Worm (Caenorhabditis elegans): ENCODE measurements around the gene B0507.6.
"Not testable (repeated sequence)": the region's sequence is repeated elsewhere in the genome, so short reads cannot be mapped to it uniquely, and the experiment has no call there.

The B0507.6 gene

DNA sequence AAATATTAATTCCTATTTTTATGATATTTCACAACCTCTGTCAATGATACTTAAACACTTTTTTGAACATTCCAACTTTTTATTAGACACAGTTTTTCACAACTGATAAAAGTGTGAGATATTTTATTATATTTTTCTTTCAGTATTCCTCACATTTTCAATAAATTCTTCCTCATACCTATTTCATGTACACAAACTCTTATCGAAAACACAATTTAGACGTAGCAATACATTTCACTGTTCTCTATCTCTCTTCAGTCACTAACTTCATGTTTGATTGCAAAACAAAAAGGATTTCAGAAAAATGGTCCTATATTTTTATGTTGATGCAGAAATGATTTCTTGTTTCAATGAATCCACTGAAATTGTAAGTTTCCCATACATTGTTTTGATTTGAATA is at the start of gene B0507.6:
Gene B0507.6, plus strand, starts transcription at position 301 of the 400 bp plus-strand sequence.
- no peak for TF ChIP-seq unc-62 (GFP tag; optimal IDR thresholded peaks at IDR 0.05)

DNA sequence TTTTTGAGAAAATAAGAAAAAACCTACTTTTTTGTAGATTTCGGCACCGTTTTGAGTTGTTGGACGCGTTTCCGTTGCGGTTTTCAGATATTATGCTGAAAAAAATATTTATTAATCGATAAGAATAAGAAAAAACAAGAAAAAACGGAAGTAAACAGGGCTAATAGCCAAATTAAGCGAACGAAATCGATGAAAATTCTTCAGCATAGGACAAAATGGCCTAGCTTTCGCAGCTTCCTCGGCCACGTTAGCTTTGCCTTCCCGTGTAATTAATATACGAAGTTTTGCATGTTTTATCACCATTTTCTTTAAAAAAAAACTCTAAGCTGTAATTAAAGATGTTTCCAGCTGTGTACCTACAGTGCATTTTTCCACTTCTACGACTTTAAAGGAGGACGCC is 49.7 kb upstream of the B0507.6 start, which contains the start of gene ZC190.10:
Gene ZC190.10, minus strand, starts transcription at position 101 of the 400 bp plus-strand sequence.
- TF ChIP-seq unc-62 (GFP tag; optimal IDR thresholded peaks at IDR 0.05) = not testable (repeated sequence)

DNA sequence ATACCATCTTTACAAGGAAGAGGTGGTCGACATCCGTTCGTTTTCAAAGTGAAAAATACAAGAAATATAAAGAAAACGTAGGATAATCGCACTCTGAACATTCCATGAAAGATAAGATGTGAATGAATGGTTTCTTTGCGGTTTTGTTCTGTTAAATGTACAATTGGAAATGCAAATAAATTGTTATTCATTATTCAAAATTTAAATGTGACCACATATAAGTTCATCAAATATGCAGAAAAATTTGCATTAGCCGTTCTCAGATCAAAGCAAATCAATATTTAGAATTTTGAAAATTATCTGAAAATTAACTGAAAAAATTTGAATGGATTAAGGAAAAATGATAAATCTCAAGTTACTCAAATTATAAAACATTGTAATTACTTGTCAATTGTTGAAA is 34.0 kb upstream of the B0507.6 start, which contains the start of gene ZC178.2:
Gene ZC178.2, minus strand, starts transcription at position 101 of the 400 bp plus-strand sequence.
- TF ChIP-seq unc-62 (GFP tag; optimal IDR thresholded peaks at IDR 0.05) = no peak

DNA sequence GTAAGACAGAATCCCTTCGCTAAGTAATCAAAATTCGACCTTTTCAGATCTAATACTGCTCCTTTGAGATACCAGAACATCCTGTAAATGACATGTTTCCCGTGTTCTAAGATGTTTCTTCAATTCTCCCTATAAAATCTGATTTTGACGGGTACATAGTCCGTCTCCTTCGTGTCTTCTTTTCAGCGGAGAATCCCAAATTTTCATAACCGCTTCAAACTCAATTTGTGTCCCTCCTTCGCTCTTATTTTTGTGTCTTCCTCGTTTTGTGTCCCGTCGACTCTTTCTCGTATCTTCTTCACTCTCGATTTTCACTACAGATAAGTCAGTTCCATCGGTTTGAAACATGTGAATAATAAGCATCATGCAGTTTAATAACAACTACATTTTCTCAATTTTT is 29.8 kb upstream of the B0507.6 start, which contains the start of gene glr-5:
Gene glr-5, plus strand, starts transcription at position 321 of the 400 bp plus-strand sequence.
- TF ChIP-seq unc-62 (GFP tag; optimal IDR thresholded peaks at IDR 0.05) = no peak

DNA sequence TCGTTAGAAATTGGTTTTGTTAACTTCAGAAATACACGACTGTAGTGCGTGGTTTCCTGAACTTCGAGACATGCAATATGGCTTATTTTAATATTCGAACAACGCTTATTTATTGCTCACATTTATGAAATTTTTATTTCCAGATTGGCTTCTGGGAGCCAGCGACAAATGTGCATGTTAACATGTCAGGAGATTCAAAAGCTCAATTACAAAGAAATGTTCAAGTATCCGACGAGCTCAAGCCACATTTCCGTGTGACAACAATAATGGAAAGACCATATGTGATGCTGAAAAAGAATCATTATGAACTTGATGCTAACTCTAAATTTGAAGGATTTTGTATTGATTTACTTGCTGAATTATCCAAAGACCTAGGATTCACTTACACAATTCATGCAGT is 27.6 kb upstream of the B0507.6 start:
- TF ChIP-seq unc-62 (GFP tag; optimal IDR thresholded peaks at IDR 0.05) = no peak

DNA sequence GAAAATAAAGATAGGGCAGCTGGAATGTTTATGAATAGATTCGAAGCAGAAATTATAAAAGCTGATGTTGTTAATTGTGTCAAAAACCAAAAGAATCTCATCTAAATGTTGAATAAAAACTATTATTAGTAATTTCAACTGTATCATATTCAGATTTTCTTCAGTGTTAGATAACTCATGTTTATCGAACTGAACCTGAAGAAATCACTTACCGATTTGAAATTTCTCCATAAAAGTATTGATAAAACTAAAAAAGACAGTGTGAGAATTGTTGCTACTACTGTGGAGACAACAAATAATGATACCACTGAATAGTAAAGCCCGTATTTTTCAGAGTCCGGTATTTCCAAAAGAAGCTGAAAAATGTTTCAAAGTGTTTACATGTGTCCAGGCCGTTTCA is 23.8 kb upstream of the B0507.6 start, which contains the start of gene ZC196.8:
Gene ZC196.8, minus strand, starts transcription at position 101 of the 400 bp plus-strand sequence.
- TF ChIP-seq unc-62 (GFP tag; optimal IDR thresholded peaks at IDR 0.05) = not testable (repeated sequence)

DNA sequence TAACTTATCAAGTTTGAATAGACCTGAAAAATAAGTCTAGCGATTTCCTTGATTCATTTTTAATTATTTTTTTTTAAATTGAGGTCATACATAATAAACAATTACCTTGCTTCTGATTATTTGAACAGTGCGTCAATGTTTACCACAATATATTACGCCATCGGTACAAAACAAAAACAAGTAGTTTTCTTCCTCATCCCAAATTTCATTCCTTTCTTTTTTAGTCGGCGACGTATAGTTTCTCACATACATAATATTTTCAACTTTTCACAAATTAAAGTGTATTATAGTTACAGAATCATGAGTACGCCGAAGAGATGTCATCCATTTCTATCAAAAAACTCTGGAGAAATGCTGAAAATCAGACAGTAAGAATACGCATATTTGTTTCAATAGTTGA is 19.7 kb upstream of the B0507.6 start, which contains the start of gene droe-8:
Gene droe-8, plus strand, starts transcription at position 301 of the 400 bp plus-strand sequence.
- not testable (repeated sequence) for TF ChIP-seq unc-62 (GFP tag; optimal IDR thresholded peaks at IDR 0.05)

DNA sequence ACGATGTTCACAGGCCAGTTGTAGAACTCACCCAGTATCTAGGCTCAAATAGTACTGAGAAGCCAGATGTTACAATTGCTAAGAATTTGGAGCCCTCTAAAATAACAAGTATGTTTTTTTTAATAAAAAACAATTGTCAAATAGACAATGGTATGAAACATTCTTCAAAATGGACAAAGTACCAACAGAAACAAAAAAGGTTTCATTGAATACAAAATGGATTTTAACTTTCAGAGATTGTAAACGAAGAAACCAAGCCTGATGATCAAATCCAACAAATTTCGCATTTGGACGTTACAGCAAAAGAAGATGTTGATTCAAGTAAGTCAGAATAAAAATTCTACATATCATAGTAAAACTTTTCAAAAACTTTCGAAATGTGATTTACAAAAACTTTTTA is 18.9 kb upstream of the B0507.6 start, which contains the start of gene ZC196.9:
Gene ZC196.9, minus strand, starts transcription at position 101 of the 400 bp plus-strand sequence.
- TF ChIP-seq unc-62 (GFP tag; optimal IDR thresholded peaks at IDR 0.05) = no peak

DNA sequence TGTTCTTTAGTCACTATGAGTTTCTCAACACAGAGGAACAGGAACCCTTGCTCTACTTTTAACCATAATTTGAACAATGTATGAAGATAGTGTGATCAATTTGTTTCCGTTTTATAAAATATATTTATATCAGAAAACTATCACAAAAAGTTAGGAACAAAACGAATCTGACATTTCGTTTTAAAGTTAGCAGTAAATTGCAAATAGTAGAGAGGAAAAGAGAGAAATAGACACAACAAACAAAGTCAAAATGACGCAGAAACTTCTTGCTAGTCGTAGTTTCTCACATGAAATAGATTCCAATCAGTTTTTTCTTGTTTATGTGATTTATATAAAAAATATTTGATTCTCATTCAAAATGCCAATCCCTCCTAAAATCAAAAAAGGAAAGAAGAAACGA is 16.9 kb upstream of the B0507.6 start, which contains the start of gene ZC196.5:
Gene ZC196.5, plus strand, starts transcription at position 301 of the 400 bp plus-strand sequence.
- no peak for TF ChIP-seq unc-62 (GFP tag; optimal IDR thresholded peaks at IDR 0.05)

DNA sequence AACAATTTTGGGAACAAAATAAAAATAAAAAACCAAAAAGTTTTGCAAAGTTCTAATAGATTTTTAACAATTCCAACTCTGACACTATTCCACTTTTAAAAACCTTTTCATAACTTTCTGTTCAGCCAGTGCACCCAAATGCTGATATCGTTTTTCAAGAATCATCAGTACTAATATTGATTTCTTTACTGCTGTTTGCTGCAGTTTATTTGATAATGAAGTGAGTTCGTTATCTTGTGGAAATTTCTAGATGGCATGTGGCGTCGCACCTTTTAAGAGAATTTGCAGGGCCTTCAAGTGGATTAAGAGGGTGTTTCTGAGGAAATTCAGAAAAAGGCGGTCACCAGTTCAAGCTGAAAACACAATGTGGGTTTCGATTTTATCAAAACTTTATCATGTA is 15.0 kb upstream of the B0507.6 start:
- no peak for TF ChIP-seq unc-62 (GFP tag; optimal IDR thresholded peaks at IDR 0.05)

DNA sequence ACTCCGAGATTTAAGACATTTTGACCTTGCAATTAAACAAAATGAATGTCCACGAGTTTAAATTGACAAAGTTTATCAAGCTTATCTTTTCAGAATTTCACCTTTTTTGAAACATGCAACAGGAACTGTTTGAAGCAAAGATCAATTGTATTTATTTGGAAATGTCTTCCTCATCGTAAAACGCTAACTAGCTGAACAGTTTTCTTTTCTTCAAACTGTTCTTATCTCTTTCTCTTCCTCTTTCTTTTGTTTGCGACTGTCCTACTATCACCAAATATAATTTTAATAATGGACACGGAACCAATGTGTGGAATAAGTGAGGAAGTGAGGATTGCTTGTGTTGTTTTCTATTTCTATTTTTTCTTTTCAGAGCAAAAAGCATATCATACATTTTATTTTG is 13.0 kb upstream of the B0507.6 start, which contains the start of gene ZC196.4:
Gene ZC196.4, plus strand, starts transcription at position 173 of the 400 bp plus-strand sequence.
- TF ChIP-seq unc-62 (GFP tag; optimal IDR thresholded peaks at IDR 0.05) = no peak

DNA sequence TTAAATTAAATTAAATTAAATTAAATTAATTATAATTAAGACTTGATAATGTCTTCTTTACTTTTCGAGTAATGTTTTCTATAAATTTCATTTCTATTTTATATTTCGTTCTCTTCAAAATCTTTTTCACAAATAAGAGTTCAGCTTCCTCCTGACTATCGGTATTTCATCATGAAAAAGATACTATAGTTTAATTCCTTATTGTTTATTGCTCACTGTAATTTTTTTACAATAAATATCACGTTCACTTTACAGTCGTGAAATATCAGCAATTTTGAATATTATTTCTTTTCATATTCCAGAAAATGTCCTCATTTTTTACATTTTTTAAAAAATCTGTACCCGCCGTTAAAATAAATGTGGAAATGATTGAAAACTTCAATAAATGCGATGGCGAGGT is 9.6 kb upstream of the B0507.6 start, which contains the start of gene ZC196.3:
Gene ZC196.3, plus strand, starts transcription at position 301 of the 400 bp plus-strand sequence.
- TF ChIP-seq unc-62 (GFP tag; optimal IDR thresholded peaks at IDR 0.05) = no peak

DNA sequence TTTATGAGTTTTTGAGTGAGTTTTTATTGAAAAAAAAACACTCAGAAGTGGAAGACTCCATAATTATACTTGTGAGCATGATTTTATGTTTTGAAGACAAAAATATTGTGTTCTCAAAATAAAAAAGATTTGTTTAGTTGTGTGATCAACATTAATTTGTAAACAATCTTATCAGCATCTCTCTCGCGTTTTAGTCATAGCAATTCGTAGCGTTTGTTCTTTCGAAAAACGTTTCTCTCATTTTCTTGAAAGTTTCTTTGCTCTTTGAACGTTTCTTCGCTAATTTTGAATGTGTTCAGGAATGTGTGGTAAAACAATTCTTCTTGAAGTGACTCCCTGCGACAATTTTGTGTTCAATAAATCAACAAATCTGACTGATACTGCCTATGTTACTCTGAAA is 6.8 kb upstream of the B0507.6 start, which contains the start of gene ZC196.2:
Gene ZC196.2, plus strand, starts transcription at position 301 of the 400 bp plus-strand sequence.
- no peak for TF ChIP-seq unc-62 (GFP tag; optimal IDR thresholded peaks at IDR 0.05)

DNA sequence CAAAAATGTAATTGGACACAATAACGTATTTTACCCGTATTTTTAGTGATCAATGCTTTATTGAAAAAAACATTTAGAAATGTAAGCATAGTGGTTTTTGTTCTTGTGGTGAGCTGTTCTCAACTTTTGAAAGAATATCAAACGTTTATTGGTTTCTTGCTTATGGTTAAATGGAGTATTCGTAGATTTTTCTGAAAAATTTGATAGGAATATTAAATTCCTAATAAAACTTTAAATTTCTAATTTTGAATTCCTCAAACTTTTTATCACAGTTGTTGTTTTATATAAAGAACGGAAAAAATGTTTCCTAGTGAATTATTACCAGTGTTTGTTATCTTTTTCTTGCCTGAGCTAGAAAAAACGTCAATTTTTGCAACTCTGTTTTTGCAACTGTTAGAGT is 7.4 kb downstream of the B0507.6 start, which contains the start of gene B0507.5:
Gene B0507.5, plus strand, starts transcription at position 301 of the 400 bp plus-strand sequence.
- TF ChIP-seq unc-62 (GFP tag; optimal IDR thresholded peaks at IDR 0.05) = no peak

DNA sequence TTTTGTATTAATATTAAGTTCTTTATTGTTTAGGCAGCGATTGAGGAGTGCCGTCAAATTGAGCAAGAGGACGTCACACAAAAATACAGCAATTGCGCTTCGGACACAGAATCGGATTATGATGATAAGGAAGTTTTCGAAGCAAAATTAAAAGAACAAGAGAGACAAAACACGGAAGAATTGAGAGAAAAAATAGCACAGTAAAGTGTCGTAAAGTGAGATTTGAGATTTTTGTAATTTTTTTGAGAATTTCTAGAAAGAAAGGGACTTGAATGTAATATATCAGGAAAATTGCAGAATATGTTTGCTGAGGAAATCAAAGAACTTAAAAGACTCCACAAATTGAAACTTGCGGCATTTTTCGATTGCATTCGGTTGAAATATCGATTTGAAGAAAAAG is 8.7 kb downstream of the B0507.6 start, which contains the start of gene B0507.4:
Gene B0507.4, plus strand, starts transcription at position 301 of the 400 bp plus-strand sequence.
- TF ChIP-seq unc-62 (GFP tag; optimal IDR thresholded peaks at IDR 0.05) = no peak

DNA sequence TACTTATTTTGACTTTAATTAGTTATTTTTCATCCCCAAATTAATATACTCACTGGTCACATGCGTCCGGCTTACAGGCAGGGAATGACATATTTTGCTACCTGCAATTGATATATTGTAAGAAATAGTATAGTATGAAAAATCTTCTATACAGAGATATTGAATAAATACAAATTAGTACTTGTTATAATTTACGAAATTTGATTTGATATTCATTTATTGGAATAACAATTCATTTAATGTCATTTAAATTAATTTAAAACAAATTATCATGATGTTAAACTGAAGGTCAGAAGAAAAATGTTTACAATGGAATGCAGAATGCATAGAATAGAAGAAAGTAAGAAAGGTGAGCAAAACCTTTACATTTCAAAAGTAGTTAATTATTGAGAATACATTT is 12.7 kb downstream of the B0507.6 start, which contains the start of gene B0507.7:
Gene B0507.7, minus strand, starts transcription at position 101 of the 400 bp plus-strand sequence.
- no peak for TF ChIP-seq unc-62 (GFP tag; optimal IDR thresholded peaks at IDR 0.05)

DNA sequence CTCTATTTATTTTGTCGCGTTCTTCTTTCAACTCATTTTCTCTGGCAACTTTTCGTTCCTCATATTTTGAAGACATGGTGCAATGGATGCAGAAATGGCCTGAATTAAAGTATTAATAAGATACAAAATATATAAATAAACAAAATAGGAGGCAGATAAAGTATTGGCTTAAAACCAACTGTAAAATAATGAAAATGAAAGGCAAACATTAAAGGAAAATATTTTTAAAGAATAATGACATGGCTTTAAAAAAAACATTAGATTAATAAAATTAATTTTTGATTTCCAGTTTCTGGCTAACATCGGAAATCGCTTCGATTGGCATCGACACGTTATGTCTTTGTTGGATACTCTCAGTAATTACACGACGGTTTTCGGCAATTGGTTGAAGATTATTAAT is 14.5 kb downstream of the B0507.6 start, which contains the start of gene ddn-1:
Gene ddn-1, minus strand, starts transcription at position 101 of the 400 bp plus-strand sequence.
- no peak for TF ChIP-seq unc-62 (GFP tag; optimal IDR thresholded peaks at IDR 0.05)

Measured in whole organism, dauer.